Worm (Caenorhabditis elegans) whole organism, young adult: ENCODE data around the gene fbxa-192.

Source experiments
- ama-1 ChIP-seq, 3 experiments: fragments of 150-350 bp in 1 of 3; sonication (generic microtip) in 2 of 3; optimal IDR thresholded peaks; 2 replicates each; lab custom pipeline; 2014 to 2018; ENCODE audit warnings: missing biosample characterization in 2 of 3, missing genetic modification characterization in 2 of 3, missing genetic modification reagents in 2 of 3
- cebp-1 ChIP-seq, 2 experiments: fragments of 200-800 bp in 1 of 2; sonication (Bioruptor generic) in 1 of 2; sonication (generic microtip) in 1 of 2; IDR thresholded peaks in 1 of 2; optimal IDR thresholded peaks in 1 of 2; 2 replicates each; pipeline versions ENCODE4 v1.3.6 to Lab custom; 2017 to 2022; ENCODE audit warnings: missing compliant biosample characterization in 2 of 2, missing genetic modification characterization in 2 of 2, mild to moderate bottlenecking in 1 of 2, missing genetic modification reagents in 1 of 2, moderate library complexity in 1 of 2
- pha-4 ChIP-seq: fragments of 150-350 bp; sonication (generic microtip); optimal IDR thresholded peaks from 2 replicates; lab custom pipeline; 2014; ENCODE audit warnings: missing biosample characterization, missing genetic modification reagents, missing genetic modification characterization
- tbx-9 ChIP-seq: sonication (generic microtip); optimal IDR thresholded peaks from 2 replicates; lab custom pipeline; 2016; ENCODE audit warnings: borderline replicate concordance, missing genetic modification characterization, inconsistent platforms, missing compliant biosample characterization
- unc-62 ChIP-seq: fragments of 150-350 bp; optimal IDR thresholded peaks from 2 replicates; lab custom pipeline; 2014; ENCODE audit warnings: missing biosample characterization, missing genetic modification reagents, missing genetic modification characterization

DNA sequence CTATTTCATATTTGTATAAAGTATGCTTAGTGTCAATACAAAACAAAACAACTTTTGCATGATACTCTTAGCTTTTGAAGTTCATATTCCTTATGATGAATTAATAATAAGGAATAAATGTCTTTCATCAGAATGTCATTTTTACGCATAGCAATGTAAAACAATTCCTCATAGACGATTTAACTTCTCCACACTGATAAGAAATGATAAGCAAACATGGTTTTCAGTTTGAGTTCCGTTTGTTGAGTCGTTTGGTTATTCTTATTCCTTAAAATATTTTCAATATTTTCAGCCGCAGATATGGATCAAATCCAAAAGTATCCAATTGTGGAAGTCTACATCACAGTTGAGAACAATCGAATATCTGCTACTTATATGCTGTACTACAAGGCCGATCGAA lies 25.4 kb downstream of the fbxa-192 start, which contains the start of gene F57G4.11:
- TF ChIP-seq pha-4 (tag; lab: Kevin White, UChicago) = no peak
- TF ChIP-seq ama-1 (optimal IDR thresholded peaks at IDR 0.05; lab: Kevin White, UChicago) = no peak
- TF ChIP-seq ama-1 (GFP tag; optimal IDR thresholded peaks at IDR 0.05; lab: Kevin White, UChicago) = no peak
- no peak for TF ChIP-seq cebp-1 (GFP tag; IDR thresholded peaks at IDR 0.05; lab: Robert Waterston, UW)
- TF ChIP-seq cebp-1 (tag; optimal IDR thresholded peaks at IDR 0.05; lab: Kevin White, UChicago) = no peak
- TF ChIP-seq tbx-9 = no peak
- TF ChIP-seq unc-62 = no peak
